Worm (Caenorhabditis elegans) whole organism, midembryonic: ENCODE data around the gene str-123.

ENCODE experiments used
- T22C8.4 ChIP-seq: fragments of 200-800 bp; sonication (Bioruptor generic); IDR thresholded peaks from 2 replicates; pipeline ENCODE4 v1.3.6; 2022; ENCODE audit warnings: missing genetic modification characterization, missing compliant biosample characterization
- cog-1 ChIP-seq: sonication (generic microtip); optimal IDR thresholded peaks from 2 replicates; lab custom pipeline; 2016; ENCODE audit warnings: missing genetic modification characterization, missing compliant biosample characterization
- flt-1 ChIP-seq: fragments of 200-800 bp; sonication (Bioruptor generic); IDR thresholded peaks from 2 replicates; pipeline ENCODE4 v1.3.6; 2022; ENCODE audit warnings: missing genetic modification characterization, missing compliant biosample characterization
- klf-2 ChIP-seq: fragments of 200-800 bp; sonication (Bioruptor generic); conservative IDR thresholded peaks from 2 replicates; pipeline ENCODE4 v1.3.6; 2022; ENCODE audit warnings: missing genetic modification reagents, missing genetic modification characterization, missing compliant biosample characterization
- med-1 ChIP-seq: sonication (generic microtip); optimal IDR thresholded peaks from 2 replicates; lab custom pipeline; 2017; ENCODE audit warnings: missing genetic modification characterization, mild to moderate bottlenecking, missing compliant biosample characterization, antibody characterized with exemption, missing genetic modification reagents; ENCODE audit not compliant: insufficient read depth
- ref-1 ChIP-seq: fragments of 200-800 bp; sonication (Bioruptor generic); conservative IDR thresholded peaks from 2 replicates; pipeline ENCODE4 v1.3.6; 2022; ENCODE audit warnings: missing genetic modification reagents, missing genetic modification characterization, missing compliant biosample characterization
- tab-1 ChIP-seq: fragments of 200-800 bp; sonication (Bioruptor generic); IDR thresholded peaks from 2 replicates; pipeline ENCODE4 v1.3.6; 2022; ENCODE audit warnings: missing genetic modification characterization, missing compliant biosample characterization
- ztf-23 ChIP-seq: fragments of 200-800 bp; sonication (Bioruptor generic); IDR thresholded peaks from 2 replicates; pipeline ENCODE4 v1.3.6; 2022; ENCODE audit warnings: missing genetic modification reagents, missing genetic modification characterization, missing compliant biosample characterization
- ztf-29 ChIP-seq: fragments of 200-800 bp; sonication (Bioruptor generic); IDR thresholded peaks from 2 replicates; pipeline ENCODE4 v1.3.6; 2022; ENCODE audit warnings: missing genetic modification reagents, missing genetic modification characterization, missing compliant biosample characterization

Gene str-123

DNA sequence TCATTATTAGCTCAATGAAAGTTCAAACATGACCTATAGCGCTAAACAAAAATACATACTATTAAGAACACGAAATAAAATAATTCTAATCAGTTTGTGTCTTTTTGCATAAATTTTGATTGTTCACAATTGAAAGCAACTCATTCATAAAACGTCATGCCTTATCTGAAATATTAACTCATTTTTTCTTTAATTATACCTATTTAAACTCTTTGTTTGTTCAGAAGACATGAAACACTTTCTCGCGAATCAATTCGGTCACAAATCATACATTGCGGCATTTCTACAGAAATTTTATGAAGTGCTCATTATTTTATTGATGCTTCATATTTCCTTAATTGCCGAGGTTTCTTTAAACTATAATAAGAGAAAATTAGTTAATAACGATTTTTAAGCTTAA, 16.8 kb downstream of the str-123 start:
- no peak for TF ChIP-seq T22C8.4 (GFP tag; lab: Robert Waterston, UW)
- TF ChIP-seq flt-1 (GFP tag; lab: Robert Waterston, UW) = no peak
- no peak for TF ChIP-seq klf-2 (GFP tag; lab: Robert Waterston, UW)
- no peak for TF ChIP-seq ztf-29 (GFP tag; lab: Robert Waterston, UW)
- no peak for TF ChIP-seq cog-1
- no peak for TF ChIP-seq med-1 (GFP tag; lab: Kevin White, UChicago)
- no peak for TF ChIP-seq tab-1 (GFP tag; lab: Robert Waterston, UW)
- TF ChIP-seq ref-1 (GFP tag; lab: Robert Waterston, UW) = no peak
- TF ChIP-seq ztf-23 (GFP tag; lab: Robert Waterston, UW) = no peak

DNA sequence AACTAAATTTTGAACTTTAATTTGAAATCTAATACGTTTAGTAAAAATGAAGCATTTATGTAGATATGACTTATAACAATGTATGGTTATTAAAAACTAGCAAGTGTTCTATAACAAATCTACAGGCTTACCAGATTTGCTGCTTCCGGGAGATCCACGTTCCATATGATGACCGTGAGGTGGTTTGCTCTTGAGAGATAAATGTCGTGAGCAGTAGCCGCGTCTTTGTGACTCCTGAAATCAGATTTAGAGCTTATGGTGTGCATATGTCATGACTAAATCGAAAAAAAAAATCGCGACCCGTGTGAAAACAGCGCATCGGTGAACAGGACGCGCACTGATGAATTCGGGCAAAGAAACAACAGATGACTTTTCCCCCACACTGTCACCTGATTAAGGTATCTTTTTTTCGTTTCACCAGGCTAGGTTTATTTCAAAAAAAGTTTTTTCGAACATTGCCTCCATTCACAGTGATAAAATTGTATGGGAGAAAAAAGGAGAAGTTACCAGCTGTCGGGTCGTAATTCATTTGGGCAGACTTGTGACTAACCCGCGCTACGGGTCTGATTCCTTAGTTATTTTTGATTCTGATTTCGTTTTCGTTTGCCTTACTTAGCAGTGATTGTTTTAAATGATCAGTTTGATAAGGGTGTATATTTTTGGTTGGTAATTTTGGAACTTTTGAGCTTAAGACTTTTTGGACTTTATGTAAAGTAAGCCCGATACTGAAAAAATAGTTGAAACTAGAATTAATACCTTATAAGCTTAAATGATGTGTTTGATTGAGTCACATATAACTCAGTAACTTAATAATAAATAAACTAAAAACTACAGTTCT, 18.2 kb downstream of the str-123 start, which contains the start of gene nhr-27:
Gene nhr-27 (minus strand): TSS at position 234 of the 838 bp plus-strand sequence.
- TF ChIP-seq flt-1 (GFP tag; lab: Robert Waterston, UW) = no peak
- no peak for TF ChIP-seq ztf-23 (GFP tag; lab: Robert Waterston, UW)
- TF ChIP-seq T22C8.4 (GFP tag; lab: Robert Waterston, UW) = no peak
- no peak for TF ChIP-seq klf-2 (GFP tag; lab: Robert Waterston, UW)
- no peak for TF ChIP-seq tab-1 (GFP tag; lab: Robert Waterston, UW)
- no peak for TF ChIP-seq ref-1 (GFP tag; lab: Robert Waterston, UW)
- no peak for TF ChIP-seq cog-1
- no peak for TF ChIP-seq ztf-29 (GFP tag; lab: Robert Waterston, UW)
- TF ChIP-seq med-1 (GFP tag; lab: Kevin White, UChicago) = no peak

DNA sequence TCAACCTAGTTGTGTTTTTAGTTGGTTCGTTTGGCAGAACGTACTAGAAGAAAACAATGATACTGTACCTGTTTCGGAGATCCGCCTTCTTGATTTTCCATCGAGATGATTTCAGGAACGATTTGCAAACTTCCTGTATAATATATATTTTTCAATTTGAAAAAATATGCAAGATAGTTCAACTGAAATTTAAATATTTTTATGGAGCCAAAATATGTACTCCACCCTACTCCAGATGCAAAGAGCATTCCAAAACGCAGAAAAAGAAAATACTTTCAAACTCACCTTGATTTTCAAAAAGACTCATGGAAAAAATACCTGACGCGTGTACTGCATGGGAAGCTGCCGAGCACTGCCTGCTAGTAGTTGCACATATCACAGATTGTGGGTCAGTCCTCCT, 23.4 kb downstream of the str-123 start, which contains the start of gene gei-3:
Gene gei-3 (minus strand): TSS at position 101 of the 400 bp plus-strand sequence.
- no peak for TF ChIP-seq flt-1 (GFP tag; lab: Robert Waterston, UW)
- TF ChIP-seq klf-2 (GFP tag; lab: Robert Waterston, UW) = no peak
- no peak for TF ChIP-seq med-1 (GFP tag; lab: Kevin White, UChicago)
- TF ChIP-seq ztf-23 (GFP tag; lab: Robert Waterston, UW) = no peak
- no peak for TF ChIP-seq T22C8.4 (GFP tag; lab: Robert Waterston, UW)
- TF ChIP-seq tab-1 (GFP tag; lab: Robert Waterston, UW) = no peak
- TF ChIP-seq ref-1 (GFP tag; lab: Robert Waterston, UW) = no peak
- no peak for TF ChIP-seq cog-1
- no peak for TF ChIP-seq ztf-29 (GFP tag; lab: Robert Waterston, UW)

DNA sequence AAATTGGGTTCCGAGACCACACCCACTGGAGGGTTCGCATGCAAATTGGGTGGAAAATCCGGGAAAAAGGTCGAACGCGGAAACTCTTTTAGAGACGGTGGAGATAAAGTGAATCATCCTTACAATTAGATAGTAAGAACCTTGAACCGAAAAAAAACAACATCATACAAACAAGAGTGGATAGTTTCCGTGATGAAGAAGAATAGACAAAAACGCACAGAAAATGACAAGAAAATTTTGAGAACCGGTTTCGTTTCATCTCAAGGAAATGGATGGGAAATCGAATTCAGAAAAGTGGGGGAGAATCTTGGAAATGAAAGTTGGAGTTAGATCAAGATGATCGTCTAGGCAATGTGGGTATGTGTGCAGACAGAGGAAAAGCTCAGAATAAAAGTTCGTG, 25.2 kb downstream of the str-123 start:
- TF ChIP-seq med-1 (GFP tag; lab: Kevin White, UChicago) (no peak), T22C8.4 (GFP tag; lab: Robert Waterston, UW) (no peak), ref-1 (GFP tag; lab: Robert Waterston, UW) (no peak), cog-1 (no peak), tab-1 (GFP tag; lab: Robert Waterston, UW) (no peak), ztf-29 (GFP tag; lab: Robert Waterston, UW) (no peak), flt-1 (GFP tag; lab: Robert Waterston, UW) (no peak), ztf-23 (GFP tag; lab: Robert Waterston, UW) (no peak)

DNA sequence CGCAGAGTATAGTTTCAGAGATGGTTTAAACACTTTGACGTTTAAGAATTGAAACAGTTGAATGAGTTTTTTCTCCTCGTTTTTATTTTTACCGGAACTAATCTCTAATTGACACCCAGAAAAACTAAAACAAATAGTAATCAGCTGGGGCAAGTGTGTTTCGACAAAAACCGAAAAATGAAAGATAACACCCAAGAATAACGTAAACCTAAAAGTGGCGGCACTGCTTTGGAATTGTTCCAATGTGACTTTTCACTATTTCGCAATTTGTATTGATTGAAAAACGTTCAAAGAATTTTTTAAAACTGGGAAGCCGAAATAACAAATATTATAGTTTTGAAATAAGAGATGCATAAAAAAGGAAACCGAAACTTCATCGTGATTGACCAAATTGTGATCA, 28.6 kb downstream of the str-123 start:
- no peak for TF ChIP-seq tab-1 (GFP tag; lab: Robert Waterston, UW)
- TF ChIP-seq T22C8.4 (GFP tag; lab: Robert Waterston, UW) = no peak
- TF ChIP-seq ref-1 (GFP tag; lab: Robert Waterston, UW) = no peak
- no peak for TF ChIP-seq ztf-29 (GFP tag; lab: Robert Waterston, UW)
- TF ChIP-seq ztf-23 (GFP tag; lab: Robert Waterston, UW) = no peak
- no peak for TF ChIP-seq klf-2 (GFP tag; lab: Robert Waterston, UW)
- no peak for TF ChIP-seq cog-1
- TF ChIP-seq med-1 (GFP tag; lab: Kevin White, UChicago) = no peak
- no peak for TF ChIP-seq flt-1 (GFP tag; lab: Robert Waterston, UW)

DNA sequence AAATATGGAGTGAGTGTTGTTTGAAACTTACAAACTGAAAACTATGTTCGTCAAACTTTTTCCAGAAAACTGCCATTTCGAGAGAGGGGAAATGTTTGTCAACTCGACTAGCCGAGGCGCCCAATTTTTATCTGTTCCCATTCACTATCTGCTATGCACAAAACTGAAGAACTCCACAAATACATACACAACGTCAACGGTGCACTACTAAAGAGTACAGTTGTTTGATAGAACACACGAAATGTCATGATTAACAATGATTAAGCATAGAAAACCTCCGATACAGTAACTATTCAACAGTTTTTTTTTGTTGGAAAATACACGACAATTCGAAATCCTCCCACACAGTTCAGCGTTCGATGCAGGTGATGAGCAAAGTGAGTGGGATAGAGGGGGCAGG, 29.4 kb downstream of the str-123 start:
- TF ChIP-seq ztf-29 (GFP tag; lab: Robert Waterston, UW) (no peak), klf-2 (GFP tag; lab: Robert Waterston, UW) (no peak), tab-1 (GFP tag; lab: Robert Waterston, UW) (no peak), ref-1 (GFP tag; lab: Robert Waterston, UW) (no peak), flt-1 (GFP tag; lab: Robert Waterston, UW) (no peak), cog-1 (no peak), med-1 (GFP tag; lab: Kevin White, UChicago) (no peak), T22C8.4 (GFP tag; lab: Robert Waterston, UW) (no peak), ztf-23 (GFP tag; lab: Robert Waterston, UW) (no peak)

DNA sequence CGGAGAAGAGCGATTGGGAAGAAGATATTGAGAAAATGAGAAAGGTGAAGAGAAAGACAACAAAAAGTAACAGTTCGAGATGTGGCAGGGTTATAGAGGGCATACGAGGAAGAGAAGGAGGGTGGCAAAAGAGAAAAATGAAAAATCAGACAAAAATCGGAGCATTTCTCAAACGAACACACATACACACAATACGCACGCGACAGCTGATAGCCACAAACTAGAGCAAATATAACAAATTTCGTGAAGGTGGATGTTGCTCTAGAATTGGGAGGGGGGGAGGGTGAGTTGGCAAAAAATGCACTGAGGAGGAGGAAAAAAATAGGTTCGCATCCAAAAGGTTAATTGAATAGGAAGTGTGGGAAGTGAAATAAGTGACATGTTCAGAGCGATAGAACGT, 35.0 kb downstream of the str-123 start:
- TF ChIP-seq cog-1 (no peak), ztf-29 (GFP tag; lab: Robert Waterston, UW) (no peak), ref-1 (GFP tag; lab: Robert Waterston, UW) (no peak), T22C8.4 (GFP tag; lab: Robert Waterston, UW) (no peak), klf-2 (GFP tag; lab: Robert Waterston, UW) (no peak), flt-1 (GFP tag; lab: Robert Waterston, UW) (no peak), ztf-23 (GFP tag; lab: Robert Waterston, UW) (no peak), tab-1 (GFP tag; lab: Robert Waterston, UW) (no peak), med-1 (GFP tag; lab: Kevin White, UChicago) (no peak)

DNA sequence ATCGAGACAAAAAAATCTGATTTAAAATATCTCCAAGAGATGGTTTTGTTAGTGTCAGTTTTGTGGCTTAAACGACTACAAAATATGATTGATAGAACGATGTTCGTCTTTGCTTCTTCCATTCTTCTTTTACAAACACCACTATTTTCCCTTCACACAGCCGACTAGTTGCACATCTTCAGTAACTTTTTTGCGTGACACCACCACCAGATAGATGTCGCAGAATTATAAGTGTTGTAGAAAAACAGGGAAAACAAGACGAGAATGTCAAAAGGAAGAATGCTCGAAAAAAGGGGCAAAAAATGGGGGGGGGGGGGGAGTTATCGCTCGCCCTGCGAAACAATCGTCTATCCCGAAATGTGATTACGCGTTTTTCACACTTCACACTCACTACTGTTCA, 36.6 kb downstream of the str-123 start:
- TF ChIP-seq klf-2 (GFP tag; lab: Robert Waterston, UW) = no peak
- TF ChIP-seq ref-1 (GFP tag; lab: Robert Waterston, UW) = no peak
